Fruit fly (Drosophila melanogaster) whole organism, wandering third instar larva: ENCODE measurements around the gene ras.

Experiments
- Abd-B ChIP-seq: fragments of >200 bp; optimal IDR thresholded peaks from 2 replicates; lab custom pipeline; 2017; ENCODE audit warnings: missing biosample characterization, missing genetic modification characterization
- CG32264 ChIP-seq: fragments of 200-800 bp; sonication (Bioruptor generic); optimal IDR thresholded peaks from 2 replicates; lab custom pipeline; 2016; ENCODE audit warnings: missing biosample characterization, missing genetic modification characterization
- CG9705 ChIP-seq: fragments of 200-800 bp; sonication (Bioruptor generic); optimal IDR thresholded peaks from 2 replicates; lab custom pipeline; 2018; ENCODE audit warnings: missing biosample characterization, mild to moderate bottlenecking, missing genetic modification characterization
- CrebA ChIP-seq: fragments of 200-800 bp; sonication (Bioruptor generic); optimal IDR thresholded peaks from 2 replicates; lab custom pipeline; 2016; ENCODE audit warnings: missing biosample characterization, mild to moderate bottlenecking, missing genetic modification characterization, borderline replicate concordance
- Dfd ChIP-seq: fragments of >200 bp; optimal IDR thresholded peaks from 2 replicates; lab custom pipeline; 2017; ENCODE audit warnings: missing biosample characterization, missing genetic modification characterization
- Dif ChIP-seq: fragments of 200-275, 200-300 bp; sonication (Bioruptor generic); optimal IDR thresholded peaks from 2 replicates; lab custom pipeline; 2018; ENCODE audit warnings: missing biosample characterization, missing genetic modification characterization; ENCODE audit not compliant: partially characterized antibody
- GATAd ChIP-seq: sonication (Bioruptor generic); optimal IDR thresholded peaks from 2 replicates; lab custom pipeline; 2016; ENCODE audit warnings: missing biosample characterization, missing genetic modification characterization
- HLH106 ChIP-seq: fragments of 200-800 bp; optimal IDR thresholded peaks from 3 replicates; lab custom pipeline; 2019; ENCODE audit warnings: missing biosample characterization, mild to moderate bottlenecking, missing genetic modification characterization, moderate library complexity
- Hnf4 ChIP-seq: fragments of 200-800 bp; sonication (Bioruptor generic); optimal IDR thresholded peaks from 2 replicates; lab custom pipeline; 2016; ENCODE audit warnings: missing biosample characterization, mild to moderate bottlenecking, missing genetic modification characterization
- Hr78 ChIP-seq: fragments of >200 bp; optimal IDR thresholded peaks from 2 replicates; lab custom pipeline; 2017; ENCODE audit warnings: missing biosample characterization, missing genetic modification characterization
- Hr83 ChIP-seq: fragments of 200-300 bp; sonication (Bioruptor generic); optimal IDR thresholded peaks from 2 replicates; lab custom pipeline; 2016; ENCODE audit warnings: missing biosample characterization, mild to moderate bottlenecking, missing genetic modification characterization, moderate library complexity; ENCODE audit not compliant: poor library complexity, severe bottlenecking
- Jra ChIP-seq: sonication (Bioruptor generic); optimal IDR thresholded peaks from 2 replicates; lab custom pipeline; 2016; ENCODE audit warnings: missing biosample characterization, missing genetic modification characterization
- Mio ChIP-seq: sonication (Bioruptor generic); optimal IDR thresholded peaks from 2 replicates; lab custom pipeline; 2016; ENCODE audit warnings: missing biosample characterization, missing genetic modification characterization
- Myc ChIP-seq: fragments of >200 bp; optimal IDR thresholded peaks from 2 replicates; lab custom pipeline; 2017
- N ChIP-seq: fragments of >200 bp; optimal IDR thresholded peaks from 2 replicates; lab custom pipeline; 2018; ENCODE audit warnings: missing biosample characterization, missing external identifiers, missing genetic modification characterization
- OdsH ChIP-seq: fragments of 200-800 bp; sonication (Bioruptor generic); optimal IDR thresholded peaks from 2 replicates; lab custom pipeline; 2016; ENCODE audit warnings: missing biosample characterization, mild to moderate bottlenecking, missing genetic modification characterization
- Rel ChIP-seq, 2 experiments: fragments of 200-800 bp; sonication (Bioruptor generic) in 1 of 2; optimal IDR thresholded peaks; 2 replicates in 1 of 2; 3 replicates in 1 of 2; lab custom pipeline; 2016 to 2019; ENCODE audit warnings: mild to moderate bottlenecking in 2 of 2, missing biosample characterization in 2 of 2, missing genetic modification characterization in 2 of 2, moderate library complexity in 1 of 2
- Vsx2 ChIP-seq: fragments of 200-300, 225-300 bp; sonication (Bioruptor generic); optimal IDR thresholded peaks from 2 replicates; lab custom pipeline; 2018; ENCODE audit warnings: missing biosample characterization, missing genetic modification characterization; ENCODE audit not compliant: partially characterized antibody
- brk ChIP-seq: fragments of 200-800 bp; sonication (Bioruptor generic); optimal IDR thresholded peaks from 2 replicates; lab custom pipeline; 2016; ENCODE audit warnings: missing biosample characterization, mild to moderate bottlenecking, missing genetic modification characterization
- dmrt93B ChIP-seq: fragments of 200-800 bp; sonication (Bioruptor generic); optimal IDR thresholded peaks from 2 replicates; lab custom pipeline; 2018; ENCODE audit warnings: missing biosample characterization, mild to moderate bottlenecking, missing genetic modification characterization
- dsf ChIP-seq: sonication (Bioruptor generic); optimal IDR thresholded peaks from 2 replicates; lab custom pipeline; 2016; ENCODE audit warnings: missing biosample characterization, missing genetic modification characterization, borderline replicate concordance
- foxo ChIP-seq, 2 experiments: fragments of 200-800 bp; sonication (Bioruptor generic); optimal IDR thresholded peaks; 2 replicates in 1 of 2; 3 replicates in 1 of 2; lab custom pipeline; 2016 to 2017; ENCODE audit warnings: missing biosample characterization in 2 of 2, missing genetic modification characterization in 2 of 2
- fru ChIP-seq: fragments of 200-800 bp; sonication (Bioruptor generic); optimal IDR thresholded peaks from 3 replicates; lab custom pipeline; 2016; ENCODE audit warnings: missing biosample characterization, mild to moderate bottlenecking, missing genetic modification characterization
- h ChIP-seq: fragments of 200-800 bp; sonication (Bioruptor generic); optimal IDR thresholded peaks from 3 replicates; lab custom pipeline; 2016; ENCODE audit warnings: missing biosample characterization, mild to moderate bottlenecking, missing genetic modification characterization
- lola ChIP-seq: fragments of >200 bp; optimal IDR thresholded peaks from 2 replicates; lab custom pipeline; 2017; ENCODE audit warnings: missing biosample characterization, missing genetic modification characterization
- pan ChIP-seq: fragments of >200 bp; optimal IDR thresholded peaks from 2 replicates; lab custom pipeline; 2017
- psq ChIP-seq: fragments of 200-800 bp; sonication (Bioruptor generic); optimal IDR thresholded peaks from 3 replicates; lab custom pipeline; 2017; ENCODE audit warnings: missing biosample characterization, mild to moderate bottlenecking, missing genetic modification characterization, moderate library complexity
- rgr ChIP-seq: fragments of 200-800 bp; sonication (Bioruptor generic); optimal IDR thresholded peaks from 3 replicates; lab custom pipeline; 2016; ENCODE audit warnings: missing biosample characterization, mild to moderate bottlenecking, missing genetic modification characterization
- sage ChIP-seq: fragments of 200-800 bp; sonication (Bioruptor generic); optimal IDR thresholded peaks from 2 replicates; lab custom pipeline; 2016; ENCODE audit warnings: missing biosample characterization, mild to moderate bottlenecking, missing genetic modification characterization
- sv ChIP-seq: fragments of 200-800 bp; sonication (Bioruptor generic); optimal IDR thresholded peaks from 3 replicates; lab custom pipeline; 2016; ENCODE audit warnings: missing biosample characterization, missing genetic modification characterization
- tai ChIP-seq: sonication (Bioruptor generic); optimal IDR thresholded peaks from 2 replicates; lab custom pipeline; 2016; ENCODE audit warnings: missing biosample characterization, missing genetic modification characterization
- usp ChIP-seq: fragments of >200 bp; optimal IDR thresholded peaks from 2 replicates; lab custom pipeline; 2017; ENCODE audit warnings: missing biosample characterization, missing genetic modification characterization
- woc ChIP-seq: sonication (Bioruptor generic); optimal IDR thresholded peaks from 2 replicates; lab custom pipeline; 2016; ENCODE audit warnings: missing biosample characterization, mild to moderate bottlenecking, missing genetic modification characterization

ras gene

dm6 chrX:10745590-10745953, 1.3 kb downstream of the ras start:
- TF ChIP-seq dmrt93B (no peak), usp (GFP tag; lab: Kevin White, UChicago) (no peak), CrebA (no peak), psq (GFP tag; lab: Kevin White, UChicago) (no peak), sv (no peak), Hnf4 (GFP tag; lab: Kevin White, UChicago) (no peak), woc (no peak), Abd-B (GFP tag; lab: Kevin White, UChicago) (no peak), HLH106 (tag; lab: Kevin White, UChicago) (no peak), rgr (GFP tag; lab: Kevin White, UChicago) (no peak), foxo (GFP tag; optimal IDR thresholded peaks at IDR 0.05; lab: Kevin White, UChicago) (no peak), fru (no peak), N (no peak), dsf (GFP tag; lab: Kevin White, UChicago) (no peak), OdsH (GFP tag; lab: Kevin White, UChicago) (no peak), Dfd (GFP tag; lab: Kevin White, UChicago) (no peak), CG32264 (GFP tag; lab: Kevin White, UChicago) (no peak), Dif (GFP tag; lab: Kevin White, UChicago) (no peak), sage (no peak)

- TF ChIP-seq lola (GFP tag; lab: Kevin White, UChicago): no peak
- no peak for TF ChIP-seq OdsH (GFP tag; lab: Kevin White, UChicago)
- no peak for TF ChIP-seq Vsx2 (GFP tag; lab: Kevin White, UChicago)
- TF ChIP-seq dsf (GFP tag; lab: Kevin White, UChicago): no peak
- no peak for TF ChIP-seq foxo (GFP tag; optimal IDR thresholded peaks at IDR 0.05; lab: Kevin White, UChicago)
- TF ChIP-seq pan (lab: Kevin White, UChicago): no peak
- no peak for TF ChIP-seq Mio (GFP tag; lab: Kevin White, UChicago)
- no peak for TF ChIP-seq Dif (GFP tag; lab: Kevin White, UChicago)
- no peak for TF ChIP-seq CG9705
Observed at dm6 chrX:10748647-10749046, 4.3 kb downstream of the ras start.

dm6 chrX:10750676-10751075, 6.4 kb downstream of the ras start:
- TF ChIP-seq h (GFP tag; lab: Kevin White, UChicago): peak; percentile 3
- TF ChIP-seq Abd-B (GFP tag; lab: Kevin White, UChicago): no peak

- TF ChIP-seq GATAd (GFP tag; lab: Kevin White, UChicago) (no peak), brk (GFP tag; lab: Kevin White, UChicago) (no peak), Jra (GFP tag; lab: Kevin White, UChicago) (no peak), HLH106 (tag; lab: Kevin White, UChicago) (no peak), Hr83 (GFP tag; lab: Kevin White, UChicago) (no peak), CrebA (no peak), pan (lab: Kevin White, UChicago) (no peak), Rel (GFP tag; optimal IDR thresholded peaks at IDR 0.05; lab: Kevin White, UChicago) (no peak), Rel (tag; optimal IDR thresholded peaks at IDR 0.05; lab: Kevin White, UChicago) (no peak), Abd-B (GFP tag; lab: Kevin White, UChicago) (no peak), Dif (GFP tag; lab: Kevin White, UChicago) (no peak), Vsx2 (GFP tag; lab: Kevin White, UChicago) (no peak), tai (GFP tag; lab: Kevin White, UChicago) (no peak), psq (GFP tag; lab: Kevin White, UChicago) (no peak), woc (no peak), foxo (GFP tag; optimal IDR thresholded peaks at IDR 0.05; lab: Kevin White, UChicago) (no peak), h (GFP tag; lab: Kevin White, UChicago) (no peak), CG32264 (GFP tag; lab: Kevin White, UChicago) (no peak), Hr78 (GFP tag; lab: Kevin White, UChicago) (no peak), Myc (no peak)
Observed at dm6 chrX:10751777-10752176, 7.5 kb downstream of the ras start.
